Worm (Caenorhabditis elegans) whole organism, midembryonic: ENCODE results near the gene cpt-3.

Source experiments
- cog-1 ChIP-seq: sonication (generic microtip); optimal IDR thresholded peaks from 2 replicates; lab custom pipeline; 2016; ENCODE audit warnings: missing genetic modification characterization, missing compliant biosample characterization
- flt-1 ChIP-seq: fragments of 200-800 bp; sonication (Bioruptor generic); IDR thresholded peaks from 2 replicates; pipeline ENCODE4 v1.3.6; 2022; ENCODE audit warnings: missing genetic modification characterization, missing compliant biosample characterization
- klf-2 ChIP-seq: fragments of 200-800 bp; sonication (Bioruptor generic); conservative IDR thresholded peaks from 2 replicates; pipeline ENCODE4 v1.3.6; 2022; ENCODE audit warnings: missing genetic modification reagents, missing genetic modification characterization, missing compliant biosample characterization
- med-1 ChIP-seq: sonication (generic microtip); optimal IDR thresholded peaks from 2 replicates; lab custom pipeline; 2017; ENCODE audit warnings: missing genetic modification characterization, mild to moderate bottlenecking, missing compliant biosample characterization, antibody characterized with exemption, missing genetic modification reagents; ENCODE audit not compliant: insufficient read depth
- tab-1 ChIP-seq: fragments of 200-800 bp; sonication (Bioruptor generic); IDR thresholded peaks from 2 replicates; pipeline ENCODE4 v1.3.6; 2022; ENCODE audit warnings: missing genetic modification characterization, missing compliant biosample characterization

- TF ChIP-seq flt-1 (no peak), tab-1 (no peak), cog-1 (tag; lab: Kevin White, UChicago) (no peak), med-1 (GFP tag; lab: Kevin White, UChicago) (no peak), klf-2 (GFP tag; lab: Robert Waterston, UW) (no peak)
Observed at ce11 chrIII:2110249-2110648, 27.6 kb downstream of the cpt-3 start, which contains the start of gene Y48G9A.7.
